Fruit fly (Drosophila melanogaster) whole organism, embryonic: Measurements from ENCODE around the gene vsg.
A peak's percentile ranks its signal among the peaks of the same experiment; 100 is the strongest.

Experiments
- Aef1 ChIP-seq: fragments of 200-800 bp; sonication (Bioruptor generic); IDR thresholded peaks from 3 replicates; pipeline ENCODE4 v1.3.6; 2022; ENCODE audit warnings: missing biosample characterization, missing genetic modification characterization
- B-H1 ChIP-seq: fragments of 200-800 bp; sonication (Bioruptor generic); IDR thresholded peaks from 3 replicates; pipeline ENCODE4 v1.3.6; 2022; ENCODE audit warnings: missing biosample characterization, missing genetic modification characterization
- B-H2 ChIP-seq: fragments of 200-800 bp; sonication (Bioruptor generic); optimal IDR thresholded peaks from 2 replicates; lab custom pipeline; 2018; ENCODE audit warnings: missing biosample characterization, mild to moderate bottlenecking, missing genetic modification characterization
- Bgb ChIP-seq: fragments of 200-800 bp; sonication (Bioruptor generic); IDR thresholded peaks from 2 replicates; pipeline ENCODE4 v1.3.6; 2022; ENCODE audit warnings: missing biosample characterization, missing genetic modification characterization; ENCODE audit not compliant: partially characterized antibody
- BtbVII ChIP-seq: fragments of 200-800 bp; sonication (Bioruptor generic); optimal IDR thresholded peaks from 3 replicates; lab custom pipeline; 2017; ENCODE audit warnings: missing biosample characterization, mild to moderate bottlenecking, missing genetic modification characterization
- C15 ChIP-seq: fragments of 200-800 bp; sonication (Bioruptor generic); IDR thresholded peaks from 3 replicates; pipeline ENCODE4 v1.3.6; 2022; ENCODE audit warnings: missing biosample characterization, missing genetic modification characterization
- CG10366 ChIP-seq: fragments of 200-800 bp; sonication (Bioruptor generic); IDR thresholded peaks from 2 replicates; pipeline ENCODE4 v1.3.6; 2022; ENCODE audit warnings: missing biosample characterization, missing genetic modification characterization
- CG11504 ChIP-seq: fragments of 200-800 bp; sonication (Bioruptor generic); optimal IDR thresholded peaks from 3 replicates; lab custom pipeline; 2019; ENCODE audit warnings: missing biosample characterization, mild to moderate bottlenecking, missing genetic modification characterization, moderate library complexity
- CG12071 ChIP-seq: fragments of 200-800 bp; sonication (Bioruptor generic); optimal IDR thresholded peaks from 3 replicates; lab custom pipeline; 2018; ENCODE audit warnings: missing biosample characterization, mild to moderate bottlenecking, missing genetic modification characterization
- CG12744 ChIP-seq: fragments of 200-800 bp; sonication (Bioruptor generic); optimal IDR thresholded peaks from 2 replicates; lab custom pipeline; 2016; ENCODE audit warnings: missing biosample characterization, missing genetic modification characterization
- CG13775 ChIP-seq: fragments of 200-800 bp; sonication (Bioruptor generic); optimal IDR thresholded peaks from 3 replicates; lab custom pipeline; 2017; ENCODE audit warnings: missing biosample characterization, mild to moderate bottlenecking, missing genetic modification characterization
- CG15011 ChIP-seq: fragments of 200-800 bp; sonication (Bioruptor generic); optimal IDR thresholded peaks from 3 replicates; lab custom pipeline; 2018; ENCODE audit warnings: missing biosample characterization, mild to moderate bottlenecking, missing genetic modification characterization
- CG15514 ChIP-seq: fragments of 200-800 bp; sonication (Bioruptor generic); optimal IDR thresholded peaks from 3 replicates; lab custom pipeline; 2017; ENCODE audit warnings: missing biosample characterization, missing genetic modification characterization, mild to moderate bottlenecking, moderate library complexity, missing genetic modification reagents
- CG16813 ChIP-seq: fragments of 200-800 bp; sonication (Bioruptor generic); IDR thresholded peaks from 3 replicates; pipeline ENCODE4 v1.3.6; 2022; ENCODE audit warnings: missing biosample characterization, missing genetic modification characterization; ENCODE audit not compliant: partially characterized antibody
- CG17385 ChIP-seq: fragments of 200-800 bp; sonication (Bioruptor generic); optimal IDR thresholded peaks from 3 replicates; lab custom pipeline; 2018; ENCODE audit warnings: missing biosample characterization, mild to moderate bottlenecking, missing genetic modification characterization
- CG18262 ChIP-seq: fragments of 200-800 bp; optimal IDR thresholded peaks from 3 replicates; lab custom pipeline; 2019; ENCODE audit warnings: missing biosample characterization, mild to moderate bottlenecking, missing genetic modification characterization, moderate library complexity
- CG2678 ChIP-seq: fragments of 200-800 bp; sonication (Bioruptor generic); optimal IDR thresholded peaks from 3 replicates; lab custom pipeline; 2019; ENCODE audit warnings: missing biosample characterization, mild to moderate bottlenecking, missing genetic modification characterization, moderate library complexity
- CG32767 ChIP-seq: fragments of 200-800 bp; sonication (Bioruptor generic); IDR thresholded peaks from 2 replicates; pipeline ENCODE4 v1.3.6; 2022; ENCODE audit warnings: missing biosample characterization, missing genetic modification characterization
- CG3838 ChIP-seq: fragments of 200-800 bp; sonication (Bioruptor generic); optimal IDR thresholded peaks from 3 replicates; lab custom pipeline; 2016; ENCODE audit warnings: missing biosample characterization, missing genetic modification characterization
- CG42726 ChIP-seq: fragments of 200-800 bp; sonication (Bioruptor generic); IDR thresholded peaks from 2 replicates; pipeline ENCODE4 v1.3.6; 2022; ENCODE audit warnings: missing biosample characterization, missing genetic modification characterization; ENCODE audit not compliant: partially characterized antibody
- CG6654 ChIP-seq: fragments of 200-800 bp; sonication (Bioruptor generic); optimal IDR thresholded peaks from 2 replicates; lab custom pipeline; 2017; ENCODE audit warnings: missing biosample characterization, mild to moderate bottlenecking, missing genetic modification characterization
- CG7372 ChIP-seq: fragments of 200-800 bp; sonication (Bioruptor generic); IDR thresholded peaks from 2 replicates; pipeline ENCODE4 v1.3.6; 2022; ENCODE audit warnings: missing biosample characterization, missing genetic modification characterization
- CG8765 ChIP-seq: fragments of 200-800 bp; sonication (Bioruptor generic); IDR thresholded peaks from 2 replicates; pipeline ENCODE4 v1.3.6; 2022; ENCODE audit warnings: missing biosample characterization, missing genetic modification characterization
- CoRest ChIP-seq: fragments of 200-800 bp; sonication (Bioruptor generic); optimal IDR thresholded peaks from 3 replicates; lab custom pipeline; 2018; ENCODE audit warnings: missing biosample characterization, mild to moderate bottlenecking, missing genetic modification characterization, moderate library complexity
- D19B ChIP-seq: fragments of 200-800 bp; sonication (Bioruptor generic); optimal IDR thresholded peaks from 2 replicates; lab custom pipeline; 2017; ENCODE audit warnings: missing biosample characterization, mild to moderate bottlenecking, missing genetic modification characterization
- Dref ChIP-seq: fragments of 200-800 bp; sonication (Bioruptor generic); IDR thresholded peaks from 2 replicates; pipeline ENCODE4 v1.3.6; 2022; ENCODE audit warnings: missing biosample characterization, missing genetic modification characterization
- H15 ChIP-seq: fragments of 200-800 bp; sonication (Bioruptor generic); IDR thresholded peaks from 3 replicates; pipeline ENCODE4 v1.3.6; 2022; ENCODE audit warnings: missing biosample characterization, missing genetic modification characterization
- Kr ChIP-seq: fragments of 200-800 bp; sonication (Bioruptor generic); optimal IDR thresholded peaks from 2 replicates; lab custom pipeline; 2017; ENCODE audit warnings: missing biosample characterization, mild to moderate bottlenecking, missing genetic modification characterization
- MESR4 ChIP-seq: fragments of 200-800 bp; sonication (Bioruptor generic); optimal IDR thresholded peaks from 2 replicates; lab custom pipeline; 2018; ENCODE audit warnings: missing biosample characterization, mild to moderate bottlenecking, missing genetic modification characterization, moderate library complexity
- Mrtf ChIP-seq: fragments of 200-800 bp; sonication (Bioruptor generic); IDR thresholded peaks from 3 replicates; pipeline ENCODE4 v1.3.6; 2022; ENCODE audit warnings: missing biosample characterization, missing genetic modification characterization
- NC2α ChIP-seq: fragments of 200-800 bp; sonication (Bioruptor generic); optimal IDR thresholded peaks from 2 replicates; lab custom pipeline; 2016; ENCODE audit warnings: missing biosample characterization, missing genetic modification characterization
- PHDP ChIP-seq: fragments of 200-800 bp; sonication (Bioruptor generic); optimal IDR thresholded peaks from 3 replicates; lab custom pipeline; 2018; ENCODE audit warnings: missing biosample characterization, mild to moderate bottlenecking, missing genetic modification characterization, moderate library complexity
- Stat92E ChIP-seq, 3 experiments: fragments of >200 bp in 2 of 3; fragments of 200-800 bp in 1 of 3; sonication (Bioruptor generic) in 1 of 3; optimal IDR thresholded peaks; 2 replicates each; lab custom pipeline; 2017 to 2019; ENCODE audit warnings: missing biosample characterization in 3 of 3, missing genetic modification characterization in 3 of 3, mild to moderate bottlenecking in 1 of 3, moderate library complexity in 1 of 3
- aop ChIP-seq: fragments of 200-800 bp; sonication (Bioruptor generic); IDR thresholded peaks from 2 replicates; pipeline ENCODE4 v1.3.6; 2022; ENCODE audit warnings: missing biosample characterization, missing genetic modification characterization
- bcd ChIP-seq: fragments of 200-800 bp; sonication (Bioruptor generic); optimal IDR thresholded peaks from 2 replicates; lab custom pipeline; 2017; ENCODE audit warnings: missing biosample characterization, mild to moderate bottlenecking, missing genetic modification characterization
- bsh ChIP-seq, 2 experiments: fragments of 200-800 bp; sonication (Bioruptor generic); optimal IDR thresholded peaks; 2 replicates each; lab custom pipeline; 2017 to 2018; ENCODE audit warnings: mild to moderate bottlenecking in 2 of 2, missing biosample characterization in 2 of 2, missing genetic modification characterization in 2 of 2, moderate library complexity in 1 of 2
- cg ChIP-seq: fragments of 200-800 bp; sonication (Bioruptor generic); optimal IDR thresholded peaks from 3 replicates; lab custom pipeline; 2019; ENCODE audit warnings: missing biosample characterization, mild to moderate bottlenecking, missing genetic modification characterization, moderate library complexity
- chn ChIP-seq: fragments of 200-800 bp; sonication (Bioruptor generic); optimal IDR thresholded peaks from 2 replicates; lab custom pipeline; 2016; ENCODE audit warnings: missing biosample characterization, missing genetic modification characterization
- dmrt11E ChIP-seq: fragments of 200-800 bp; sonication (Bioruptor generic); optimal IDR thresholded peaks from 3 replicates; lab custom pipeline; 2018; ENCODE audit warnings: missing biosample characterization, mild to moderate bottlenecking, missing genetic modification characterization, moderate library complexity
- fd64A ChIP-seq: fragments of 200-800 bp; sonication (Bioruptor generic); optimal IDR thresholded peaks from 3 replicates; lab custom pipeline; 2018; ENCODE audit warnings: missing biosample characterization, mild to moderate bottlenecking, missing genetic modification characterization
- gcm ChIP-seq: fragments of 200-800 bp; sonication (Bioruptor generic); optimal IDR thresholded peaks from 2 replicates; lab custom pipeline; 2019; ENCODE audit warnings: missing biosample characterization, mild to moderate bottlenecking, missing genetic modification characterization, moderate library complexity
- odd ChIP-seq: fragments of 200-800 bp; sonication (Bioruptor generic); optimal IDR thresholded peaks from 2 replicates; lab custom pipeline; 2017; ENCODE audit warnings: missing biosample characterization, mild to moderate bottlenecking, missing genetic modification characterization
- ranshi ChIP-seq: fragments of 200-800 bp; sonication (Bioruptor generic); IDR thresholded peaks from 2 replicates; pipeline ENCODE4 v1.3.6; 2022; ENCODE audit warnings: missing biosample characterization, missing genetic modification characterization
- rib ChIP-seq: fragments of 200-800 bp; sonication (Bioruptor generic); IDR thresholded peaks from 2 replicates; pipeline ENCODE4 v1.3.6; 2022; ENCODE audit warnings: missing biosample characterization, missing genetic modification characterization
- sens-2 ChIP-seq: fragments of 200-800 bp; sonication (Bioruptor generic); IDR thresholded peaks from 2 replicates; pipeline ENCODE4 v1.3.6; 2022; ENCODE audit warnings: missing biosample characterization, missing genetic modification characterization
- stc ChIP-seq: fragments of 200-800 bp; sonication (Bioruptor generic); IDR thresholded peaks from 2 replicates; pipeline ENCODE4 v1.3.6; 2022; ENCODE audit warnings: missing biosample characterization, missing genetic modification characterization
- tap ChIP-seq: fragments of 200-800 bp; optimal IDR thresholded peaks from 3 replicates; lab custom pipeline; 2019; ENCODE audit warnings: missing biosample characterization, mild to moderate bottlenecking, missing genetic modification characterization, moderate library complexity
- tll ChIP-seq, 2 experiments: fragments of 200-800 bp in 1 of 2; fragments of >200 bp in 1 of 2; sonication (Bioruptor generic) in 1 of 2; optimal IDR thresholded peaks; 2 replicates each; lab custom pipeline; 2017 to 2019; ENCODE audit warnings: missing biosample characterization in 2 of 2, missing genetic modification characterization in 2 of 2, mild to moderate bottlenecking in 1 of 2, moderate library complexity in 1 of 2
- vvl ChIP-seq: fragments of 200-800 bp; sonication (Bioruptor generic); IDR thresholded peaks from 2 replicates; pipeline ENCODE4 v1.3.6; 2022; ENCODE audit warnings: missing biosample characterization, missing genetic modification characterization

vsg gene

DNA sequence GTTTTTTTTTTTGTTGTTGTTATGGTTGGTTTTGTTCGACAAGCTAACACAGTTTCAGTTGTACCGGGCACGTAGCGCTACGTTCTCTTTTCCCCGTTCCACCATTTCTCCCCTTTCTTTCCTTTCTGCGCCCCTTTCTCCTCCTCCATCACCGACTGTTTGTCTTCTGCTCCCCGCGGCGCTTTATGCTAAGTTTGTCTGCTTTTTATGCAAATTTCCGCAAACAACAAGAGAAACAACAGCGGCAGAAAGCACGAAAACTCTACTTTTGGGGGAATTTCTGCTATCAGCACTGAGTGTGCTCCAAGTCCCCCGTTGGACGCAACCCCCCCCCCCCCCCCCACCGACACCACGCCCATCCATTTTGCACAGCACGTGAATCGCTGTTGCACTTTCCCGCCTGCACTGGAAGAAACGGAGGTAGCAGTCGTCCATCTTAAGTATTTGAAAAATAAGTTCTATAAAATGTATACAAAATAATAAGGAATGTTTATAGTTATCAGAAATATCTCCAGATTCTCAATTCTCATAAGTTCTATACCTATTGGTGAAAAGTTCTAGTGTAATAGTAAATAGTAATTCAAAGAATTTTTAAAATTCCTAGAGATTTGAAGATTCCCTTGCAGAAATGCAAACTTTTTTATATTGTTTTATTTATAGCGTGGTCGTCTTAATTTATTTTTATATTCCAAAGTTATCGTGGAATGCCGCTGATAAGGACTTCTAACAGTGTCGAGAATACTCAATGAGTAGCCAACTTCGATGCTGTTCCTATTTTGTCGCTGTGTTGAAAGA, 51.0 kb downstream of the vsg start (continued):
- TF ChIP-seq D19B (GFP tag; lab: Kevin White, UChicago) (no peak), C15 (GFP tag; lab: Robert Waterston, UW) (no peak), cg (GFP tag; lab: Kevin White, UChicago) (no peak), bsh (GFP tag; optimal IDR thresholded peaks at IDR 0.05; lab: Kevin White, UChicago) (no peak), CG17385 (GFP tag; lab: Kevin White, UChicago) (no peak), CG32767 (GFP tag; lab: Robert Waterston, UW) (no peak), CG6654 (no peak), CG3838 (no peak), CG7372 (GFP tag; lab: Robert Waterston, UW) (no peak), stc (no peak), CoRest (tag; lab: Kevin White, UChicago) (no peak), bcd (no peak), CG18262 (peak; percentile 5), CG13775 (GFP tag; lab: Kevin White, UChicago) (no peak), Mrtf (GFP tag; lab: Robert Waterston, UW) (no peak), Stat92E (GFP tag; optimal IDR thresholded peaks at IDR 0.05; lab: Kevin White, UChicago) (no peak), CG16813 (GFP tag; lab: Robert Waterston, UW) (no peak), CG15514 (GFP tag; lab: Kevin White, UChicago) (no peak), Kr (GFP tag; lab: Kevin White, UChicago) (no peak), H15 (GFP tag; lab: Robert Waterston, UW) (0 out of 3 replicates have a peak, but pooled peaks have one; percentile 24), CG12744 (no peak), Aef1 (GFP tag; lab: Robert Waterston, UW) (no peak), fd64A (GFP tag; lab: Kevin White, UChicago) (no peak), BtbVII (no peak), CG8765 (no peak; the same call in 1 of the 2 replicates), ranshi (GFP tag; lab: Robert Waterston, UW) (no peak), rib (GFP tag; lab: Robert Waterston, UW) (no peak), B-H1 (no peak), CG42726 (GFP tag; lab: Robert Waterston, UW) (no peak), Dref (GFP tag; lab: Robert Waterston, UW) (no peak), CG10366 (no peak), tll (GFP tag; optimal IDR thresholded peaks at IDR 0.05; lab: Kevin White, UChicago) (no peak), odd (GFP tag; lab: Kevin White, UChicago) (no peak), vvl (GFP tag; lab: Robert Waterston, UW) (peak; percentile 46; the same call in 1 of the 2 replicates), CG2678 (tag; lab: Kevin White, UChicago) (peak; percentile 7), chn (GFP tag; lab: Kevin White, UChicago) (no peak), CG11504 (tag; lab: Kevin White, UChicago) (peak; percentile 31), aop (GFP tag; lab: Robert Waterston, UW) (no peak), dmrt11E (tag; lab: Kevin White, UChicago) (no peak), tap (no peak), sens-2 (GFP tag; lab: Robert Waterston, UW) (no peak), Bgb (no peak), CG15011 (GFP tag; lab: Kevin White, UChicago) (no peak), B-H2 (GFP tag; lab: Kevin White, UChicago) (no peak), MESR4 (no peak), PHDP (tag; lab: Kevin White, UChicago) (no peak), NC2α (GFP tag; lab: Kevin White, UChicago) (no peak), gcm (GFP tag; lab: Kevin White, UChicago) (no peak), CG12071 (GFP tag; lab: Kevin White, UChicago) (no peak)
